Worm (Caenorhabditis elegans): Measurements from ENCODE around the gene Y38H6A.1.

Y38H6A.1 gene

ce11 chrV:20311519-20311918, 14.0 kb upstream of the Y38H6A.1 start, which contains the start of gene clec-262:
TSS of gene clec-262 (plus strand) at chrV:20311819.
- TF ChIP-seq unc-62 (GFP tag; optimal IDR thresholded peaks at IDR 0.05) = no peak
- no peak for TF ChIP-seq skn-1 (tag; optimal IDR thresholded peaks at IDR 0.05)
- TF ChIP-seq egl-13 (tag; optimal IDR thresholded peaks at IDR 0.05) = no peak
- TF ChIP-seq nhr-85 (tag) = no peak
- no peak for TF ChIP-seq C04F5.9 (tag; optimal IDR thresholded peaks at IDR 0.05)
- TF ChIP-seq snpc-4 (tag; optimal IDR thresholded peaks at IDR 0.05) = no peak
- no peak for TF ChIP-seq hlh-17 (GFP tag; optimal IDR thresholded peaks at IDR 0.05; ENCODE audit: borderline replicate concordance)
- TF ChIP-seq ceh-90 (tag; optimal IDR thresholded peaks at IDR 0.05) = no peak

- TF ChIP-seq C04F5.9 (tag; optimal IDR thresholded peaks at IDR 0.05) (no peak), mep-1 (tag; optimal IDR thresholded peaks at IDR 0.05) (no peak), sox-4 (tag; optimal IDR thresholded peaks at IDR 0.05) (no peak), fkh-10 (GFP tag; optimal IDR thresholded peaks at IDR 0.05) (no peak), ceh-88 (GFP tag; IDR thresholded peaks at IDR 0.05) (no peak), lin-14 (GFP tag; optimal IDR thresholded peaks at IDR 0.05) (no peak)
These were observed 8.1 kb upstream of the Y38H6A.1 start, which contains the start of gene Y113G7C.1 for ce11 chrV:20317442-20317841. TSS of gene Y113G7C.1 (plus strand) at chrV:20317742.

- TF ChIP-seq nhr-85 (tag) = peak; percentile 17
- TF ChIP-seq fkh-8 (tag; optimal IDR thresholded peaks at IDR 0.05) = no peak
These were observed 9.7 kb downstream of the Y38H6A.1 start, which contains the start of gene Y38H6A.5 for ce11 chrV:20335264-20335663. TSS of gene Y38H6A.5 (minus strand) at chrV:20335364.

ce11 chrV:20338020-20338419, 12.5 kb downstream of the Y38H6A.1 start:
- TF ChIP-seq vab-15 (tag; optimal IDR thresholded peaks at IDR 0.05) (no peak), unc-86 (tag; optimal IDR thresholded peaks at IDR 0.05) (no peak), F16B12.6 (tag; optimal IDR thresholded peaks at IDR 0.05) (no peak), mab-9 (GFP tag; IDR thresholded peaks at IDR 0.05) (no peak), grh-1 (GFP tag; IDR thresholded peaks at IDR 0.05) (no peak), egl-27 (tag; optimal IDR thresholded peaks at IDR 0.05) (no peak)

ce11 chrV:20338870-20339269, 13.4 kb downstream of the Y38H6A.1 start:
- peak; percentile 44 for TF ChIP-seq fkh-10 (GFP tag; optimal IDR thresholded peaks at IDR 0.05)
- no peak for TF ChIP-seq elt-3 (tag; optimal IDR thresholded peaks at IDR 0.05)
- TF ChIP-seq irx-1 (tag; optimal IDR thresholded peaks at IDR 0.05) = peak; percentile 23
- TF ChIP-seq nhr-19 (GFP tag; conservative IDR thresholded peaks at IDR 0.05) = no peak
- no peak for TF ChIP-seq snu-23 (GFP tag; optimal IDR thresholded peaks at IDR 0.05)
- no peak for TF ChIP-seq pax-3 (tag; optimal IDR thresholded peaks at IDR 0.05)

ce11 chrV:20344889-20345288, 19.4 kb downstream of the Y38H6A.1 start, which contains the start of gene Y38H6A.3:
TSS of gene Y38H6A.3 (plus strand) at chrV:20345189.
- TF ChIP-seq fos-1 (tag; optimal IDR thresholded peaks at IDR 0.05) (no peak), nhr-47 (tag; optimal IDR thresholded peaks at IDR 0.05) (no peak), ces-1 (GFP tag; optimal IDR thresholded peaks at IDR 0.05) (no peak), efl-1 (optimal IDR thresholded peaks at IDR 0.05) (no peak), efl-1 (GFP tag; optimal IDR thresholded peaks at IDR 0.05 in 1 of 2) (no peak), sptf-1 (tag; optimal IDR thresholded peaks at IDR 0.05) (no peak)

ce11 chrV:20347625-20348024, 22.1 kb downstream of the Y38H6A.1 start:
- no peak for TF ChIP-seq nhr-19 (GFP tag; conservative IDR thresholded peaks at IDR 0.05)

Data from whole organism, L1 larva.